Fruit fly (Drosophila melanogaster) whole organism, embryonic: Measurements from ENCODE around the gene CG7065.

Experiments used
- Abd-B ChIP-seq: fragments of 200-800 bp; sonication (Bioruptor generic); optimal IDR thresholded peaks from 2 replicates; lab custom pipeline; 2018; ENCODE audit warnings: missing biosample characterization, mild to moderate bottlenecking, missing genetic modification characterization, moderate library complexity
- CG10366 ChIP-seq: fragments of 200-800 bp; sonication (Bioruptor generic); IDR thresholded peaks from 2 replicates; pipeline ENCODE4 v1.3.6; 2022; ENCODE audit warnings: missing biosample characterization, missing genetic modification characterization
- CG11696 ChIP-seq: fragments of 200-800 bp; sonication (Bioruptor generic); IDR thresholded peaks from 2 replicates; pipeline ENCODE4 v1.3.6; 2022; ENCODE audit warnings: missing biosample characterization, missing genetic modification characterization
- CG1233 ChIP-seq: fragments of 200-800 bp; sonication (Bioruptor generic); optimal IDR thresholded peaks from 4 replicates; lab custom pipeline; 2018; ENCODE audit warnings: missing biosample characterization, mild to moderate bottlenecking, missing genetic modification characterization
- CG13123 ChIP-seq: fragments of 200-800 bp; sonication (Bioruptor generic); optimal IDR thresholded peaks from 2 replicates; lab custom pipeline; 2016; ENCODE audit warnings: missing biosample characterization, missing genetic modification characterization
- CG13287 ChIP-seq: fragments of 200-800 bp; sonication (Bioruptor generic); IDR thresholded peaks from 2 replicates; pipeline ENCODE4 v1.3.6; 2022; ENCODE audit warnings: missing biosample characterization, missing genetic modification characterization; ENCODE audit not compliant: partially characterized antibody
- CG13894 ChIP-seq: fragments of 200-800 bp; sonication (Bioruptor generic); optimal IDR thresholded peaks from 3 replicates; lab custom pipeline; 2018; ENCODE audit warnings: missing biosample characterization, mild to moderate bottlenecking, missing genetic modification characterization, moderate library complexity
- CG17361 ChIP-seq: fragments of 200-800 bp; sonication (Bioruptor generic); IDR thresholded peaks from 3 replicates; pipeline ENCODE4 v1.3.6; 2022; ENCODE audit warnings: missing biosample characterization, missing genetic modification characterization
- CG17829 ChIP-seq: fragments of 200-800 bp; optimal IDR thresholded peaks from 2 replicates; lab custom pipeline; 2019; ENCODE audit warnings: missing biosample characterization, mild to moderate bottlenecking, missing genetic modification characterization, moderate library complexity
- CG18599 ChIP-seq: fragments of 200-800 bp; sonication (Bioruptor generic); optimal IDR thresholded peaks from 3 replicates; lab custom pipeline; 2017; ENCODE audit warnings: missing biosample characterization, missing genetic modification characterization, mild to moderate bottlenecking, moderate library complexity, missing genetic modification reagents
- CG2129 ChIP-seq: fragments of 200-800 bp; sonication (Bioruptor generic); IDR thresholded peaks from 2 replicates; pipeline ENCODE4 v1.3.6; 2022; ENCODE audit warnings: missing biosample characterization, missing genetic modification characterization; ENCODE audit not compliant: partially characterized antibody
- CG2712 ChIP-seq: fragments of 200-800 bp; optimal IDR thresholded peaks from 3 replicates; lab custom pipeline; 2019; ENCODE audit warnings: missing biosample characterization, mild to moderate bottlenecking, missing genetic modification characterization, moderate library complexity
- CG32532 ChIP-seq: fragments of 200-800 bp; sonication (Bioruptor generic); IDR thresholded peaks from 2 replicates; pipeline ENCODE4 v1.3.6; 2022; ENCODE audit warnings: missing biosample characterization, missing genetic modification characterization
- CG43689 ChIP-seq: fragments of 200-800 bp; sonication (Bioruptor generic); IDR thresholded peaks from 2 replicates; pipeline ENCODE4 v1.3.6; 2022; ENCODE audit warnings: missing biosample characterization, missing genetic modification characterization
- CG6765 ChIP-seq: fragments of 200-800 bp; sonication (Bioruptor generic); optimal IDR thresholded peaks from 3 replicates; lab custom pipeline; 2017; ENCODE audit warnings: missing biosample characterization, mild to moderate bottlenecking, missing genetic modification characterization
- CG6791 ChIP-seq: fragments of 200-800 bp; sonication (Bioruptor generic); IDR thresholded peaks from 3 replicates; pipeline ENCODE4 v1.3.6; 2022; ENCODE audit warnings: missing biosample characterization, missing genetic modification characterization; ENCODE audit not compliant: partially characterized antibody
- CG7928 ChIP-seq: fragments of 200-800 bp; sonication (Bioruptor generic); optimal IDR thresholded peaks from 2 replicates; lab custom pipeline; 2017; ENCODE audit warnings: missing biosample characterization, mild to moderate bottlenecking, missing genetic modification characterization
- CG7963 ChIP-seq: fragments of 200-800 bp; sonication (Bioruptor generic); IDR thresholded peaks from 3 replicates; pipeline ENCODE4 v1.3.6; 2022; ENCODE audit warnings: missing biosample characterization, missing genetic modification characterization; ENCODE audit not compliant: partially characterized antibody
- CG8944 ChIP-seq: fragments of 200-800 bp; sonication (Bioruptor generic); optimal IDR thresholded peaks from 3 replicates; lab custom pipeline; 2016; ENCODE audit warnings: missing biosample characterization, missing genetic modification characterization
- CG9797 ChIP-seq: fragments of 200-800 bp; sonication (Bioruptor generic); optimal IDR thresholded peaks from 3 replicates; lab custom pipeline; 2018; ENCODE audit warnings: missing biosample characterization, mild to moderate bottlenecking, missing genetic modification characterization
- Dll ChIP-seq: fragments of 200-800 bp; sonication (Bioruptor generic); IDR thresholded peaks from 4 replicates; pipeline ENCODE4 v1.3.6; 2022; ENCODE audit warnings: missing biosample characterization, missing genetic modification characterization; ENCODE audit not compliant: partially characterized antibody
- Ets65A ChIP-seq: fragments of 200-800 bp; sonication (Bioruptor generic); peaks from one replicate; lab custom pipeline; 2016; ENCODE audit warnings: missing biosample characterization, missing genetic modification characterization
- Ets97D ChIP-seq: fragments of 200-800 bp; sonication (Bioruptor generic); optimal IDR thresholded peaks from 3 replicates; lab custom pipeline; 2016; ENCODE audit warnings: missing biosample characterization, missing genetic modification characterization
- Fer3 ChIP-seq: fragments of 200-800 bp; sonication (Bioruptor generic); optimal IDR thresholded peaks from 2 replicates; lab custom pipeline; 2018; ENCODE audit warnings: missing biosample characterization, mild to moderate bottlenecking, missing genetic modification characterization, moderate library complexity
- HHEX ChIP-seq: fragments of 200-800 bp; sonication (Bioruptor generic); optimal IDR thresholded peaks from 3 replicates; lab custom pipeline; 2017; ENCODE audit warnings: missing biosample characterization, mild to moderate bottlenecking, missing genetic modification characterization, missing genetic modification reagents
- Taf1 ChIP-seq: fragments of 200-800 bp; sonication (Bioruptor generic); IDR thresholded peaks from 2 replicates; pipeline ENCODE4 v1.3.6; 2022; ENCODE audit warnings: missing biosample characterization, missing genetic modification characterization
- Vsx1 ChIP-seq: fragments of 200-800 bp; sonication (Bioruptor generic); optimal IDR thresholded peaks from 2 replicates; lab custom pipeline; 2017; ENCODE audit warnings: missing biosample characterization, mild to moderate bottlenecking, missing genetic modification characterization, missing genetic modification reagents
- da ChIP-seq: fragments of 200-800 bp; sonication (Bioruptor generic); optimal IDR thresholded peaks from 2 replicates; lab custom pipeline; 2016; ENCODE audit warnings: missing biosample characterization, missing genetic modification characterization
- dan ChIP-seq: fragments of 200-800 bp; sonication (Bioruptor generic); IDR thresholded peaks from 2 replicates; pipeline ENCODE4 v1.3.6; 2022; ENCODE audit warnings: missing biosample characterization, missing genetic modification characterization
- dmrt99B ChIP-seq: fragments of 200-800 bp; sonication (Bioruptor generic); optimal IDR thresholded peaks from 2 replicates; lab custom pipeline; 2018; ENCODE audit warnings: missing biosample characterization, mild to moderate bottlenecking, missing genetic modification characterization, moderate library complexity
- esg ChIP-seq: fragments of 200-800 bp; sonication (Bioruptor generic); conservative IDR thresholded peaks from 2 replicates; pipeline ENCODE4 v1.3.6; 2022; ENCODE audit warnings: missing biosample characterization, missing genetic modification characterization
- fd3F ChIP-seq: fragments of 200-800 bp; sonication (Bioruptor generic); optimal IDR thresholded peaks from 2 replicates; lab custom pipeline; 2018; ENCODE audit warnings: missing biosample characterization, mild to moderate bottlenecking, missing genetic modification characterization, moderate library complexity
- fd96Cb ChIP-seq: fragments of 200-800 bp; sonication (Bioruptor generic); optimal IDR thresholded peaks from 2 replicates; lab custom pipeline; 2018; ENCODE audit warnings: missing biosample characterization, mild to moderate bottlenecking, missing genetic modification characterization, moderate library complexity
- kni ChIP-seq: fragments of 200-800 bp; sonication (Bioruptor generic); optimal IDR thresholded peaks from 3 replicates; lab custom pipeline; 2017; ENCODE audit warnings: mild to moderate bottlenecking, missing biosample characterization, missing genetic modification reagents, missing genetic modification characterization
- lab ChIP-seq: fragments of 200-800 bp; sonication (Bioruptor generic); optimal IDR thresholded peaks from 3 replicates; lab custom pipeline; 2017; ENCODE audit warnings: missing biosample characterization, missing genetic modification characterization, mild to moderate bottlenecking, moderate library complexity, missing genetic modification reagents
- nerfin-1 ChIP-seq: fragments of 200-800 bp; sonication (Bioruptor generic); optimal IDR thresholded peaks from 3 replicates; lab custom pipeline; 2019; ENCODE audit warnings: missing biosample characterization, mild to moderate bottlenecking, missing genetic modification characterization, moderate library complexity
- nerfin-2 ChIP-seq: fragments of 200-800 bp; sonication (Bioruptor generic); IDR thresholded peaks from 2 replicates; pipeline ENCODE4 v1.3.6; 2022; ENCODE audit warnings: missing biosample characterization, missing genetic modification characterization; ENCODE audit not compliant: partially characterized antibody
- pho ChIP-seq: fragments of 200-800 bp; sonication (Bioruptor generic); optimal IDR thresholded peaks from 2 replicates; lab custom pipeline; 2016; ENCODE audit warnings: missing biosample characterization, missing genetic modification characterization
- run ChIP-seq: fragments of 200-800 bp; sonication (Bioruptor generic); optimal IDR thresholded peaks from 3 replicates; lab custom pipeline; 2018; ENCODE audit warnings: missing biosample characterization, mild to moderate bottlenecking, missing genetic modification characterization
- sqz ChIP-seq: fragments of 200-800 bp; sonication (Bioruptor generic); optimal IDR thresholded peaks from 3 replicates; lab custom pipeline; 2018; ENCODE audit warnings: missing biosample characterization, mild to moderate bottlenecking, missing genetic modification characterization
- stc ChIP-seq: fragments of 200-800 bp; sonication (Bioruptor generic); IDR thresholded peaks from 2 replicates; pipeline ENCODE4 v1.3.6; 2022; ENCODE audit warnings: missing biosample characterization, missing genetic modification characterization
- sug ChIP-seq: fragments of 200-800 bp; optimal IDR thresholded peaks from 2 replicates; lab custom pipeline; 2019; ENCODE audit warnings: missing biosample characterization, mild to moderate bottlenecking, missing genetic modification characterization, moderate library complexity
- vfl ChIP-seq: fragments of 200-800 bp; sonication (Bioruptor generic); optimal IDR thresholded peaks from 2 replicates; lab custom pipeline; 2016; ENCODE audit warnings: missing biosample characterization, missing genetic modification characterization
- zfh2 ChIP-seq: fragments of 200-800 bp; sonication (Bioruptor generic); optimal IDR thresholded peaks from 2 replicates; lab custom pipeline; 2016; ENCODE audit warnings: missing biosample characterization, missing genetic modification characterization

CG7065 gene

dm6 chrX:9163645-9164509 lies 21.6 kb downstream of the CG7065 start (continued):
- TF ChIP-seq dan (GFP tag; lab: Robert Waterston, UW) (no peak), CG13894 (no peak), CG13287 (GFP tag; lab: Robert Waterston, UW) (peak; percentile 25; the same call in 1 of the 2 replicates), CG10366 (GFP tag; lab: Robert Waterston, UW) (no peak), Abd-B (GFP tag; lab: Kevin White, UChicago) (no peak), nerfin-2 (no peak), sug (tag; lab: Kevin White, UChicago) (peak; percentile 71), pho (GFP tag; lab: Kevin White, UChicago) (no peak), CG18599 (GFP tag; lab: Kevin White, UChicago) (no peak), CG9797 (GFP tag; lab: Kevin White, UChicago) (no peak), CG7928 (GFP tag; lab: Kevin White, UChicago) (no peak), kni (peak; percentile 35), Dll (GFP tag; lab: Robert Waterston, UW) (no peak), sqz (GFP tag; lab: Kevin White, UChicago) (peak; percentile 78), CG6791 (GFP tag; lab: Robert Waterston, UW) (no peak), Fer3 (tag; lab: Kevin White, UChicago) (no peak), HHEX (no peak), CG2129 (GFP tag; lab: Robert Waterston, UW) (no peak), CG43689 (no peak), da (GFP tag; lab: Kevin White, UChicago) (no peak), zfh2 (GFP tag; lab: Kevin White, UChicago) (no peak), stc (GFP tag; lab: Robert Waterston, UW) (no peak), fd96Cb (tag; lab: Kevin White, UChicago) (no peak), nerfin-1 (tag; lab: Kevin White, UChicago) (no peak), esg (GFP tag; lab: Robert Waterston, UW) (no peak), CG7963 (GFP tag; lab: Robert Waterston, UW) (no peak), Ets97D (GFP tag; lab: Kevin White, UChicago) (no peak), vfl (GFP tag; lab: Kevin White, UChicago) (no peak), CG17829 (tag; lab: Kevin White, UChicago) (no peak), CG32532 (GFP tag; lab: Robert Waterston, UW) (no peak), CG8944 (GFP tag; lab: Kevin White, UChicago) (no peak), run (tag; lab: Kevin White, UChicago) (no peak), CG13123 (GFP tag; lab: Kevin White, UChicago) (no peak), CG2712 (tag; lab: Kevin White, UChicago) (peak; percentile 7), Taf1 (GFP tag; lab: Robert Waterston, UW) (no peak), fd3F (GFP tag; lab: Kevin White, UChicago) (no peak), CG11696 (no peak), CG1233 (no peak), CG6765 (GFP tag; lab: Kevin White, UChicago) (no peak), CG17361 (no peak), dmrt99B (tag; lab: Kevin White, UChicago) (no peak), lab (no peak), Ets65A (GFP tag; lab: Kevin White, UChicago) (no peak), Vsx1 (GFP tag; lab: Kevin White, UChicago) (no peak)
